Fruit fly (Drosophila melanogaster) whole organism, embryonic: ENCODE measurements around the gene CG31538.

ENCODE experiments used
- Adf1 ChIP-seq: fragments of 200-800 bp; sonication (Bioruptor generic); IDR thresholded peaks from 2 replicates; pipeline ENCODE4 v1.3.6; 2022; ENCODE audit warnings: missing biosample characterization, missing genetic modification characterization
- Asciz ChIP-seq: fragments of 200-800 bp; sonication (Bioruptor generic); optimal IDR thresholded peaks from 2 replicates; lab custom pipeline; 2017; ENCODE audit warnings: missing biosample characterization, mild to moderate bottlenecking, missing genetic modification characterization, missing genetic modification reagents
- Bdp1 ChIP-seq: fragments of 200-800 bp; sonication (Bioruptor generic); optimal IDR thresholded peaks from 3 replicates; lab custom pipeline; 2016; ENCODE audit warnings: missing biosample characterization, missing genetic modification characterization
- C15 ChIP-seq: fragments of 200-800 bp; sonication (Bioruptor generic); IDR thresholded peaks from 3 replicates; pipeline ENCODE4 v1.3.6; 2022; ENCODE audit warnings: missing biosample characterization, missing genetic modification characterization
- CG11247 ChIP-seq: fragments of 200-800 bp; sonication (Bioruptor generic); IDR thresholded peaks from 2 replicates; pipeline ENCODE4 v1.3.6; 2022; ENCODE audit warnings: missing biosample characterization, missing genetic modification characterization
- CG14050 ChIP-seq: fragments of 200-800 bp; sonication (Bioruptor generic); IDR thresholded peaks from 3 replicates; pipeline ENCODE4 v1.3.6; 2022; ENCODE audit warnings: missing biosample characterization, missing genetic modification characterization
- CG1792 ChIP-seq: fragments of 200-800 bp; sonication (Bioruptor generic); optimal IDR thresholded peaks from 2 replicates; lab custom pipeline; 2016; ENCODE audit warnings: missing biosample characterization, missing genetic modification characterization
- CG31224 ChIP-seq: fragments of 200-800 bp; sonication (Bioruptor generic); IDR thresholded peaks from 2 replicates; pipeline ENCODE4 v1.3.6; 2022; ENCODE audit warnings: missing biosample characterization, missing genetic modification characterization
- CG31441 ChIP-seq: fragments of 200-800 bp; sonication (Bioruptor generic); IDR thresholded peaks from 2 replicates; pipeline ENCODE4 v1.3.6; 2022; ENCODE audit warnings: missing biosample characterization, missing genetic modification characterization
- CG3281 ChIP-seq: fragments of 200-800 bp; sonication (Bioruptor generic); optimal IDR thresholded peaks from 3 replicates; lab custom pipeline; 2017; ENCODE audit warnings: missing biosample characterization, mild to moderate bottlenecking, missing genetic modification characterization
- CG4282 ChIP-seq: fragments of 200-800 bp; sonication (Bioruptor generic); optimal IDR thresholded peaks from 2 replicates; lab custom pipeline; 2016; ENCODE audit warnings: missing biosample characterization, missing genetic modification characterization
- CG4820 ChIP-seq: fragments of 200-800 bp; sonication (Bioruptor generic); optimal IDR thresholded peaks from 3 replicates; lab custom pipeline; 2016; ENCODE audit warnings: missing biosample characterization, missing genetic modification characterization
- CG4854 ChIP-seq: fragments of 200-800 bp; sonication (Bioruptor generic); optimal IDR thresholded peaks from 2 replicates; lab custom pipeline; 2016; ENCODE audit warnings: missing biosample characterization, missing genetic modification characterization, inconsistent platforms
- CG5953 ChIP-seq: fragments of 200-800 bp; sonication (Bioruptor generic); IDR thresholded peaks from 2 replicates; pipeline ENCODE4 v1.3.6; 2022; ENCODE audit warnings: missing biosample characterization, missing genetic modification characterization
- CG7745 ChIP-seq: fragments of 200-800 bp; sonication (Bioruptor generic); optimal IDR thresholded peaks from 2 replicates; lab custom pipeline; 2018; ENCODE audit warnings: missing biosample characterization, mild to moderate bottlenecking, missing genetic modification characterization, moderate library complexity
- CG7928 ChIP-seq: fragments of 200-800 bp; sonication (Bioruptor generic); optimal IDR thresholded peaks from 2 replicates; lab custom pipeline; 2017; ENCODE audit warnings: missing biosample characterization, mild to moderate bottlenecking, missing genetic modification characterization
- Camta ChIP-seq: fragments of 200-800 bp; sonication (Bioruptor generic); optimal IDR thresholded peaks from 2 replicates; lab custom pipeline; 2016; ENCODE audit warnings: missing biosample characterization, missing genetic modification characterization
- D19A ChIP-seq: fragments of 200-800 bp; optimal IDR thresholded peaks from 3 replicates; lab custom pipeline; 2019; ENCODE audit warnings: missing biosample characterization, mild to moderate bottlenecking, missing genetic modification characterization, moderate library complexity
- D19B ChIP-seq: fragments of 200-800 bp; sonication (Bioruptor generic); optimal IDR thresholded peaks from 2 replicates; lab custom pipeline; 2017; ENCODE audit warnings: missing biosample characterization, mild to moderate bottlenecking, missing genetic modification characterization
- HmgZ ChIP-seq: fragments of 200-800 bp; sonication (Bioruptor generic); optimal IDR thresholded peaks from 2 replicates; lab custom pipeline; 2018; ENCODE audit warnings: missing biosample characterization, mild to moderate bottlenecking, missing genetic modification characterization
- Max ChIP-seq: fragments of 200-800 bp; sonication (Bioruptor generic); optimal IDR thresholded peaks from 2 replicates; lab custom pipeline; 2016; ENCODE audit warnings: missing biosample characterization, mild to moderate bottlenecking, missing genetic modification characterization
- NfI ChIP-seq: fragments of 200-800 bp; sonication (Bioruptor generic); optimal IDR thresholded peaks from 3 replicates; lab custom pipeline; 2018; ENCODE audit warnings: missing biosample characterization, mild to moderate bottlenecking, missing genetic modification characterization, moderate library complexity
- Six4 ChIP-seq: fragments of 200-800 bp; sonication (Bioruptor generic); optimal IDR thresholded peaks from 2 replicates; lab custom pipeline; 2016; ENCODE audit warnings: missing biosample characterization, missing genetic modification characterization
- Spps ChIP-seq: fragments of 200-800 bp; sonication (Bioruptor generic); optimal IDR thresholded peaks from 2 replicates; lab custom pipeline; 2018; ENCODE audit warnings: missing biosample characterization, mild to moderate bottlenecking, missing genetic modification characterization
- ac ChIP-seq: fragments of 200-800 bp; sonication (Bioruptor generic); optimal IDR thresholded peaks from 3 replicates; lab custom pipeline; 2017; ENCODE audit warnings: missing biosample characterization, mild to moderate bottlenecking, missing genetic modification characterization
- al ChIP-seq: fragments of 200-800 bp; sonication (Bioruptor generic); IDR thresholded peaks from 2 replicates; pipeline ENCODE4 v1.3.6; 2022; ENCODE audit warnings: missing biosample characterization, missing genetic modification characterization
- ash1 ChIP-seq: fragments of 200-800 bp; sonication (Bioruptor generic); optimal IDR thresholded peaks from 2 replicates; lab custom pipeline; 2018; ENCODE audit warnings: missing biosample characterization, mild to moderate bottlenecking, missing genetic modification characterization
- bbx ChIP-seq: fragments of 200-800 bp; sonication (Bioruptor generic); IDR thresholded peaks from 2 replicates; pipeline ENCODE4 v1.3.6; 2022; ENCODE audit warnings: missing biosample characterization, missing genetic modification characterization; ENCODE audit not compliant: partially characterized antibody
- cas ChIP-seq: fragments of 200-800 bp; sonication (Bioruptor generic); IDR thresholded peaks from 2 replicates; pipeline ENCODE4 v1.3.6; 2022; ENCODE audit warnings: missing biosample characterization, missing genetic modification characterization
- dpn ChIP-seq, 2 experiments: fragments of 200-800 bp; sonication (Bioruptor generic); optimal IDR thresholded peaks; 3 replicates each; lab custom pipeline; 2016; ENCODE audit warnings: missing biosample characterization in 2 of 2, missing genetic modification characterization in 2 of 2
- ewg ChIP-seq: fragments of 200-800 bp; sonication (Bioruptor generic); optimal IDR thresholded peaks from 3 replicates; lab custom pipeline; 2017; ENCODE audit warnings: mild to moderate bottlenecking, missing biosample characterization, missing genetic modification reagents, missing genetic modification characterization
- fd96Cb ChIP-seq: fragments of 200-800 bp; sonication (Bioruptor generic); optimal IDR thresholded peaks from 2 replicates; lab custom pipeline; 2018; ENCODE audit warnings: missing biosample characterization, mild to moderate bottlenecking, missing genetic modification characterization, moderate library complexity
- hbn ChIP-seq: fragments of 200-800 bp; sonication (Bioruptor generic); IDR thresholded peaks from 2 replicates; pipeline ENCODE4 v1.3.6; 2022; ENCODE audit warnings: missing biosample characterization, missing genetic modification characterization; ENCODE audit not compliant: partially characterized antibody
- inv ChIP-seq: fragments of 200-800 bp; sonication (Bioruptor generic); IDR thresholded peaks from 2 replicates; pipeline ENCODE4 v1.3.6; 2022; ENCODE audit warnings: missing biosample characterization, missing genetic modification characterization; ENCODE audit not compliant: partially characterized antibody
- maf-S ChIP-seq: fragments of 200-800 bp; sonication (Bioruptor generic); optimal IDR thresholded peaks from 2 replicates; lab custom pipeline; 2016; ENCODE audit warnings: missing biosample characterization, missing genetic modification characterization
- mirr ChIP-seq: fragments of 200-800 bp; sonication (Bioruptor generic); optimal IDR thresholded peaks from 3 replicates; lab custom pipeline; 2018; ENCODE audit warnings: missing biosample characterization, mild to moderate bottlenecking, missing genetic modification characterization
- nmo ChIP-seq: fragments of 200-800 bp; sonication (Bioruptor generic); optimal IDR thresholded peaks from 2 replicates; lab custom pipeline; 2018; ENCODE audit warnings: missing biosample characterization, mild to moderate bottlenecking, missing genetic modification characterization, moderate library complexity
- rib ChIP-seq: fragments of 200-800 bp; sonication (Bioruptor generic); IDR thresholded peaks from 2 replicates; pipeline ENCODE4 v1.3.6; 2022; ENCODE audit warnings: missing biosample characterization, missing genetic modification characterization
- sc ChIP-seq, 3 experiments: fragments of >200 bp in 2 of 3; fragments of 200-800 bp in 1 of 3; sonication (Bioruptor generic) in 1 of 3; optimal IDR thresholded peaks; 2 replicates in 2 of 3; 3 replicates in 1 of 3; lab custom pipeline; 2017; ENCODE audit warnings: mild to moderate bottlenecking in 1 of 3, missing biosample characterization in 1 of 3, missing genetic modification characterization in 1 of 3, missing genetic modification reagents in 1 of 3
- sens-2 ChIP-seq: fragments of 200-800 bp; sonication (Bioruptor generic); IDR thresholded peaks from 2 replicates; pipeline ENCODE4 v1.3.6; 2022; ENCODE audit warnings: missing biosample characterization, missing genetic modification characterization
- sna ChIP-seq: fragments of 200-800 bp; sonication (Bioruptor generic); IDR thresholded peaks from 2 replicates; pipeline ENCODE4 v1.3.6; 2022; ENCODE audit warnings: missing biosample characterization, missing genetic modification characterization; ENCODE audit not compliant: partially characterized antibody
- trem ChIP-seq: fragments of 200-800 bp; optimal IDR thresholded peaks from 3 replicates; lab custom pipeline; 2019; ENCODE audit warnings: missing biosample characterization, mild to moderate bottlenecking, missing genetic modification characterization, moderate library complexity
- unpg ChIP-seq: fragments of 200-800 bp; sonication (Bioruptor generic); optimal IDR thresholded peaks from 3 replicates; lab custom pipeline; 2018; ENCODE audit warnings: missing biosample characterization, mild to moderate bottlenecking, missing genetic modification characterization, moderate library complexity
- z ChIP-seq: fragments of 200-800 bp; sonication (Bioruptor generic); IDR thresholded peaks from 3 replicates; pipeline ENCODE4 v1.3.6; 2022; ENCODE audit warnings: missing biosample characterization, missing genetic modification characterization
- zen2 ChIP-seq: fragments of 200-800 bp; sonication (Bioruptor generic); IDR thresholded peaks from 3 replicates; pipeline ENCODE4 v1.3.6; 2022; ENCODE audit warnings: missing biosample characterization, missing genetic modification characterization; ENCODE audit not compliant: partially characterized antibody

CG31538 gene

DNA sequence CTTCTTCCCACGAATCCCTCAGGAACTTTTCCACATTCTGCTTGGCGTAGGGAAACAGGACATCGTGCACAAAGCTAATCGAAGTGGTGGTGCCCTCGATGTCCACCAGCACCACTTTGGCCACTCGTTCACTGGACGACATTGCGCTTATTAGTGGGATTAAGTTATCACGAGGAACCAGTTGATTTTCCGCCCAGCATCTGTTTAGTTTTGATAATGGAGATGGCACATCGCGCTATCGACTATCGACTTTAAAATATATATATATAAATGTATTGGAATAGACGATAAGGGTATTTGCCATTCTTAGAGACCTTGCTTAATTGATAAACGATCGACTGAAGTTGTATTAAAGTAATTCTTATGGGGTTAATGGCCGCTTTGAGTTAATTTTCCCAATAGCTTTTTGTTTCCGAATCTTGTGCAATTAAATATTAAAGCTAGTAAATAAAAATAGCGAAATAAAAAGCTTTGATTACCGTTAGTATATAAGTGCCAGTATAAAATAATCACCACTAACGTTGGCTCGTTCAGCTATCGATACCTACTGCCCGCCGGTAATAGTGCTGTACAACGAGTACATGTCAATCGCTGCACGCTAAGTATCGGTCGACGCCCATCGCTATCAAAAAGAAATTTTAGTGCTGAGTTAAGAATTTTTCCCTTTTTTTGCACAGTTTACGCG lies 21.0 kb downstream of the CG31538 start, which contains the start of the genes Enoph and Hph (continued):
- TF ChIP-seq D19B (GFP tag; lab: Kevin White, UChicago) (peak; percentile 31), CG31441 (GFP tag; lab: Robert Waterston, UW) (peak; percentile 52; the same call in 1 of the 2 replicates), ac (GFP tag; lab: Kevin White, UChicago) (no peak), unpg (peak; percentile 46), Max (GFP tag; lab: Kevin White, UChicago) (peak; percentile 66), sc (optimal IDR thresholded peaks at IDR 0.05; lab: Kevin White, UChicago) (no peak), sc (GFP tag; optimal IDR thresholded peaks at IDR 0.05; lab: Kevin White, UChicago) (peak; percentile 14), Camta (GFP tag; lab: Kevin White, UChicago) (peak; percentile 54), NfI (peak; percentile 40), bbx (GFP tag; lab: Robert Waterston, UW) (peak; percentile 83), sens-2 (GFP tag; lab: Robert Waterston, UW) (no peak), trem (tag; lab: Kevin White, UChicago) (peak; percentile 71), CG31224 (GFP tag; lab: Robert Waterston, UW) (no peak; the same call in 1 of the 2 replicates)

DNA sequence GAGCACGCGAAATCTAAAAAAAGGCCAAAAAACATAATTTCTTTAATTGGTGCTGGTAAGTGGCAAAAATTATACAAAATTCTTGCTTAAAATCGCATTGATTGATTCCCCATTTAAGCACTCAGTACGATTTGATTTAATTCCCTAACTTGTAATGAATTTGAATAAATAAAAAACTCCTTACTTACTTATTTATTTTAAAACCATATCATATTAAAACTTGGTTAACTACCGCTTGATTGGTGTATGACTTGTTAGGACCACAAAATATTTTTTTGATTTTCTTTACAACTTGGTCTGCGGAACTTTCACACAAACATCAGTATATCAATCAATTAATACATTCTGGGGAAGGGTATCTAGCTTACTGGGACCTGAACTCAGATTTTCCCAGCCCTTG lies 24.8 kb downstream of the CG31538 start, which contains the start of gene CG1113:
Gene CG1113 (plus strand): TSS at position 301 of the 400 bp plus-strand sequence.
- TF ChIP-seq D19A (tag; lab: Kevin White, UChicago), result peak; percentile 48
- no peak for TF ChIP-seq Spps (tag; lab: Kevin White, UChicago)
- peak; percentile 19 for TF ChIP-seq ewg (GFP tag; lab: Kevin White, UChicago)
- no peak for TF ChIP-seq HmgZ (tag; lab: Kevin White, UChicago)
- no peak for TF ChIP-seq Six4
- TF ChIP-seq CG14050 (GFP tag; lab: Robert Waterston, UW), result no peak

DNA sequence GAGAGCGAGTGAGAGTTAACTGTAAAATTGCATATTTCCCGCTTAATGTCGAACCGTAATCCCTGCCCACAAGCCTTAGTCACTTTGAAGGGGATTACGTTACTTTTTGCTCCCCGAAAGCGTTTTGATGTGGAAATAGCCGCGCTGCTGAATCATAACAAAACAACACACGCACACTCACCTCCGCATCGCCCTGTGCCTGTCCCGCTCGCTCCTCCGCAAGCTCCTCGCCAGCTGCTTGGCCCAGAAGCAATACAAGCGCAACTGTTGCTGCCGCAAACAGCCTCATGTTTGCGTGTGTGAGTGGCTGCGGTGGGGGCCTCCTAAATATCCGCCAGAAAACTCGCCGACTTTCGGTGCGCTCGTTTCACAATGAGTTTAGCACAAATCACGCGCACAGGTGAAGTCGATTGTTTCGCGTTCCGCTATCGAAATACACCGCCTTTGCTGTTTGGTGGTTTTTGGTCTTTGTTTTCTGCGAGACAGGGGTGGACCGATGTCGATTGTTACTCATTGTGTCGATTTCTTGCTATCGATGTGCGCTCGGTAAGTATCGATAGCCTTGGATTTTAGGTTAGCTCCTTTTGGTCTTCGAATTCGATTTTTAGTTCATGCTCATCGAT lies 26.3 kb downstream of the CG31538 start, which contains the start of gene CtsF:
Gene CtsF (minus strand): TSS at position 503 of the 623 bp plus-strand sequence.
- peak; percentile 32 for TF ChIP-seq CG4282
- peak; percentile 54; the same call in 1 of the 2 replicates for TF ChIP-seq rib (GFP tag; lab: Robert Waterston, UW)
- TF ChIP-seq z (GFP tag; lab: Robert Waterston, UW), result 0 out of 3 replicates have a peak, but pooled peaks have one; percentile 30
- TF ChIP-seq nmo (GFP tag; lab: Kevin White, UChicago), result peak; percentile 41
- peak; percentile 99 for TF ChIP-seq sna (GFP tag; lab: Robert Waterston, UW)
- TF ChIP-seq Asciz (GFP tag; lab: Kevin White, UChicago), result no peak
- TF ChIP-seq inv (GFP tag; lab: Robert Waterston, UW), result peak; percentile 98
- no peak for TF ChIP-seq maf-S (GFP tag; lab: Kevin White, UChicago)
- TF ChIP-seq CG1792, result peak; percentile 12
- no peak for TF ChIP-seq cas (GFP tag; lab: Robert Waterston, UW)
- no peak for TF ChIP-seq al (GFP tag; lab: Robert Waterston, UW)
- no peak for TF ChIP-seq CG4820 (GFP tag; lab: Kevin White, UChicago)
- no peak for TF ChIP-seq CG7745 (tag; lab: Kevin White, UChicago)
- TF ChIP-seq CG11247, result peak; percentile 32; the same call in 1 of the 2 replicates
- peak; percentile 67 for TF ChIP-seq Adf1 (GFP tag; lab: Robert Waterston, UW)
- no peak for TF ChIP-seq fd96Cb
- no peak for TF ChIP-seq ash1 (GFP tag; lab: Kevin White, UChicago)
- no peak for TF ChIP-seq CG4854
- no peak for TF ChIP-seq C15
- peak; percentile 20 to 25 for TF ChIP-seq dpn (GFP tag; optimal IDR thresholded peaks at IDR 0.05; lab: Kevin White, UChicago)
- peak; percentile 100 for TF ChIP-seq zen2 (GFP tag; lab: Robert Waterston, UW)
- peak; percentile 17 for TF ChIP-seq mirr
- TF ChIP-seq hbn (GFP tag; lab: Robert Waterston, UW), result peak; percentile 98
- TF ChIP-seq Bdp1 (GFP tag; lab: Kevin White, UChicago), result no peak
- TF ChIP-seq CG3281 (GFP tag; lab: Kevin White, UChicago), result no peak
- no peak for TF ChIP-seq CG7928 (GFP tag; lab: Kevin White, UChicago)
- TF ChIP-seq CG5953 (GFP tag; lab: Robert Waterston, UW), result no peak
